Fruit fly (Drosophila melanogaster): ENCODE measurements around the gene ND-42.

The ND-42 gene

DNA sequence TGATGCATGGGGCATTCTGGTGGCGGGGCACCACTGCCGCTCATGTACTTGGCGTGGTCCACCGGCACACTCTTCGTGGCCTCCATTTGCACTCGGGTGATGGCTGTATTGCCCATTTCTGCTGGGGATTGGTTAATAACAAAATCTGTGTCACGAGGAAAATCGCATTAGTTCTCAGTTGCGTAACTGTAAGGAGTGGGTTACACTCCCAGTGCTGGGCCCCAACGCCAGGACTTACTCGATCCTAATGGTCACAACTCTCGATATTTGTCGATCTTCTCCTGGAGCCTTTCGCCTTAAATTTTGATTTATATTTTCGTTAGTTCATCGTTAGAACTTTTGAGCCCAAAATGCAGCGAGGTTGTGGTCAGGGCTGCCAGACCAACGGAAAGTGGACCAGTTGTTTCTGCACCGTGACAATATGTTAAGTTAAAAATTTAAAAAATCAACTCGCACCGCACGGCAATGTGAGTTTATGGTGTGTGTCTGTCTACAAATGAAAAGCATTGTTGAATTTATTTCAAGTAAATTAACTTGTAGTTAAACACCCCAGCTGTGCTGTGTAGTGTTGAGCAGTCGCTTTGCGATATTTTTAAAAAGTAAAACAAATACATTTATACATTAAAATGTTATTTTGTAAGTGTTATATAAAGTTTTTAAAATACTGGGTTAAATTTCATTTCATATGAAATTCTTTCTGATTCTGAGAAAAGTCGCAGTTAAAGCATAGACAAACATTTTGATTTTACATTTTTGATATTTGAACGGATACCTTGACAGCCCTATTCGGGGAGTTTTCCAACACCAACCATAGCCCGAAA is at the start of gene ND-42, which contains the start of gene Cchl:
TSS of gene ND-42 (plus strand) at position 788 of the 821 bp plus-strand sequence.
TSS of gene Cchl (minus strand) at position 559 of the 821 bp plus-strand sequence.
- TF ChIP-seq yki (optimal IDR thresholded peaks at IDR 0.05) (no peak), CG13296 (GFP tag; optimal IDR thresholded peaks at IDR 0.05) (peak; percentile 80), ac (GFP tag; optimal IDR thresholded peaks at IDR 0.05) (no peak), CG2875 (GFP tag; optimal IDR thresholded peaks at IDR 0.05) (peak; percentile 11), CG1832 (GFP tag; optimal IDR thresholded peaks at IDR 0.05) (no peak), CG13424 (tag; optimal IDR thresholded peaks at IDR 0.05) (peak; percentile 89), vvl (GFP tag; IDR thresholded peaks at IDR 0.05) (peak; percentile 87), sna (GFP tag; IDR thresholded peaks at IDR 0.05; ENCODE audit: partially characterized antibody) (peak; percentile 65; the same call in 1 of the 2 replicates), CG17802 (tag; optimal IDR thresholded peaks at IDR 0.05) (peak; percentile 14), tx (GFP tag; optimal IDR thresholded peaks at IDR 0.05) (peak; percentile 33), lola (GFP tag; optimal IDR thresholded peaks at IDR 0.05) (peak in 1 of 3 experiments; percentile 81), bbx (GFP tag; IDR thresholded peaks at IDR 0.05; ENCODE audit: partially characterized antibody) (peak; percentile 39; the same call in 1 of the 2 replicates), CG32532 (GFP tag; IDR thresholded peaks at IDR 0.05) (peak; percentile 73), CG6813 (GFP tag; optimal IDR thresholded peaks at IDR 0.05) (peak; percentile 54), Abd-B (GFP tag; optimal IDR thresholded peaks at IDR 0.05) (peak; percentile 81), ssp (GFP tag; IDR thresholded peaks at IDR 0.05) (peak; percentile 67), org-1 (GFP tag; optimal IDR thresholded peaks at IDR 0.05) (peak; percentile 63), CG12071 (GFP tag; optimal IDR thresholded peaks at IDR 0.05) (no peak), wor (GFP tag; IDR thresholded peaks at IDR 0.05) (peak; percentile 57; the same call in 1 of the 2 replicates), CG1602 (GFP tag; optimal IDR thresholded peaks at IDR 0.05) (peak; percentile 84), CG4707 (GFP tag; optimal IDR thresholded peaks at IDR 0.05) (no peak), CG18011 (GFP tag; optimal IDR thresholded peaks at IDR 0.05) (peak; percentile 77), Poxn (GFP tag; IDR thresholded peaks at IDR 0.05) (0 out of 2 replicates have a peak, but pooled peaks have one; percentile 3), Optix (GFP tag; IDR thresholded peaks at IDR 0.05) (peak; percentile 74), Ets97D (GFP tag; optimal IDR thresholded peaks at IDR 0.05) (peak; percentile 68), CG11560 (tag; IDR thresholded peaks at IDR 0.05) (peak; percentile 36; the same call in 1 of the 3 replicates), Hr51 (GFP tag; optimal IDR thresholded peaks at IDR 0.05) (peak; percentile 67 to 82), stc (GFP tag; IDR thresholded peaks at IDR 0.05) (peak; percentile 28; the same call in 1 of the 2 replicates), pnt (GFP tag; optimal IDR thresholded peaks at IDR 0.05) (peak; percentile 65), maf-S (GFP tag; optimal IDR thresholded peaks at IDR 0.05) (no peak), CG2712 (tag; optimal IDR thresholded peaks at IDR 0.05) (peak; percentile 85), cas (GFP tag; IDR thresholded peaks at IDR 0.05) (0 out of 2 replicates have a peak, but pooled peaks have one; percentile 6), az2 (GFP tag; optimal IDR thresholded peaks at IDR 0.05) (peak; percentile 81), scrt (GFP tag; optimal IDR thresholded peaks at IDR 0.05) (no peak), CG4820 (GFP tag; optimal IDR thresholded peaks at IDR 0.05) (peak; percentile 74), CG10462 (GFP tag; optimal IDR thresholded peaks at IDR 0.05) (peak; percentile 51), CG15479 (GFP tag; optimal IDR thresholded peaks at IDR 0.05) (no peak), Mes4 (GFP tag; optimal IDR thresholded peaks at IDR 0.05) (peak; percentile 60), CG11247 (GFP tag; IDR thresholded peaks at IDR 0.05) (peak; percentile 65), trem (tag; optimal IDR thresholded peaks at IDR 0.05) (peak; percentile 84), tup (GFP tag; optimal IDR thresholded peaks at IDR 0.05) (peak; percentile 56), CG34376 (GFP tag; optimal IDR thresholded peaks at IDR 0.05) (peak; percentile 78), CG11085 (GFP tag; IDR thresholded peaks at IDR 0.05) (no peak), Dip3 (GFP tag; optimal IDR thresholded peaks at IDR 0.05) (peak; percentile 71), Antp (GFP tag; optimal IDR thresholded peaks at IDR 0.05) (peak; percentile 72), D19B (GFP tag; optimal IDR thresholded peaks at IDR 0.05) (no peak), dati (GFP tag; IDR thresholded peaks at IDR 0.05) (no peak), PHDP (tag; optimal IDR thresholded peaks at IDR 0.05) (peak; percentile 83)

Data from whole organism, embryonic.